Worm (Caenorhabditis elegans): ENCODE results near the gene gcy-21.
"Not testable (repeated sequence)": the region's sequence is repeated elsewhere in the genome, so short reads cannot be mapped to it uniquely, and the experiment has no call there.

ce11 chrII:2672320-2672719 is 12.9 kb downstream of the gcy-21 start, which contains the start of gene sri-57:
- TF ChIP-seq T22C8.4 (GFP tag; IDR thresholded peaks at IDR 0.05); klf-2 (GFP tag; conservative IDR thresholded peaks at IDR 0.05); ref-1 (GFP tag; conservative IDR thresholded peaks at IDR 0.05); cog-1 (tag; optimal IDR thresholded peaks at IDR 0.05); flt-1 (GFP tag; IDR thresholded peaks at IDR 0.05): not testable (repeated sequence)

All from whole organism, midembryonic.